Fruit fly (Drosophila melanogaster) whole organism, embryonic: ENCODE data around the gene sud1.

Experiments
- Atf3 ChIP-seq: fragments of 200-800 bp; sonication (Bioruptor generic); optimal IDR thresholded peaks from 3 replicates; lab custom pipeline; 2016; ENCODE audit warnings: missing biosample characterization, missing genetic modification characterization
- BtbVII ChIP-seq: fragments of 200-800 bp; sonication (Bioruptor generic); optimal IDR thresholded peaks from 3 replicates; lab custom pipeline; 2017; ENCODE audit warnings: missing biosample characterization, mild to moderate bottlenecking, missing genetic modification characterization
- Bteb2 ChIP-seq: fragments of 200-800 bp; sonication (Bioruptor generic); optimal IDR thresholded peaks from 2 replicates; lab custom pipeline; 2016; ENCODE audit warnings: missing biosample characterization, missing genetic modification characterization
- CG10267 ChIP-seq: fragments of 200-800 bp; sonication (Bioruptor generic); optimal IDR thresholded peaks from 2 replicates; lab custom pipeline; 2018; ENCODE audit warnings: missing biosample characterization, mild to moderate bottlenecking, missing genetic modification characterization, moderate library complexity
- CG10543 ChIP-seq: fragments of 200-800 bp; sonication (Bioruptor generic); optimal IDR thresholded peaks from 3 replicates; lab custom pipeline; 2017; ENCODE audit warnings: missing biosample characterization, mild to moderate bottlenecking, missing genetic modification characterization, moderate library complexity
- CG11504 ChIP-seq: fragments of 200-800 bp; sonication (Bioruptor generic); optimal IDR thresholded peaks from 3 replicates; lab custom pipeline; 2019; ENCODE audit warnings: missing biosample characterization, mild to moderate bottlenecking, missing genetic modification characterization, moderate library complexity
- CG11695 ChIP-seq: fragments of 200-800 bp; sonication (Bioruptor generic); IDR thresholded peaks from 3 replicates; pipeline ENCODE4 v1.3.6; 2022; ENCODE audit warnings: missing biosample characterization, missing genetic modification characterization
- CG11696 ChIP-seq: fragments of 200-800 bp; sonication (Bioruptor generic); IDR thresholded peaks from 2 replicates; pipeline ENCODE4 v1.3.6; 2022; ENCODE audit warnings: missing biosample characterization, missing genetic modification characterization
- CG12236 ChIP-seq: fragments of 200-800 bp; sonication (Bioruptor generic); optimal IDR thresholded peaks from 2 replicates; lab custom pipeline; 2016; ENCODE audit warnings: missing biosample characterization, missing genetic modification characterization
- CG14050 ChIP-seq: fragments of 200-800 bp; sonication (Bioruptor generic); IDR thresholded peaks from 3 replicates; pipeline ENCODE4 v1.3.6; 2022; ENCODE audit warnings: missing biosample characterization, missing genetic modification characterization
- CG15011 ChIP-seq: fragments of 200-800 bp; sonication (Bioruptor generic); optimal IDR thresholded peaks from 3 replicates; lab custom pipeline; 2018; ENCODE audit warnings: missing biosample characterization, mild to moderate bottlenecking, missing genetic modification characterization
- CG16779 ChIP-seq: fragments of 200-800 bp; sonication (Bioruptor generic); IDR thresholded peaks from 2 replicates; pipeline ENCODE4 v1.3.6; 2022; ENCODE audit warnings: missing biosample characterization, missing genetic modification characterization
- CG2116 ChIP-seq: fragments of 200-800 bp; sonication (Bioruptor generic); optimal IDR thresholded peaks from 3 replicates; lab custom pipeline; 2018; ENCODE audit warnings: missing biosample characterization, mild to moderate bottlenecking, missing genetic modification characterization
- CG2678 ChIP-seq: fragments of 200-800 bp; sonication (Bioruptor generic); optimal IDR thresholded peaks from 3 replicates; lab custom pipeline; 2019; ENCODE audit warnings: missing biosample characterization, mild to moderate bottlenecking, missing genetic modification characterization, moderate library complexity
- CG31365 ChIP-seq: fragments of 200-800 bp; sonication (Bioruptor generic); optimal IDR thresholded peaks from 2 replicates; lab custom pipeline; 2018; ENCODE audit warnings: missing biosample characterization, mild to moderate bottlenecking, missing genetic modification characterization
- CG31441 ChIP-seq: fragments of 200-800 bp; sonication (Bioruptor generic); IDR thresholded peaks from 2 replicates; pipeline ENCODE4 v1.3.6; 2022; ENCODE audit warnings: missing biosample characterization, missing genetic modification characterization
- CG3847 ChIP-seq: fragments of 200-800 bp; sonication (Bioruptor generic); IDR thresholded peaks from 2 replicates; pipeline ENCODE4 v1.3.6; 2022; ENCODE audit warnings: missing biosample characterization, missing genetic modification characterization
- CG4328 ChIP-seq: fragments of 200-800 bp; sonication (Bioruptor generic); optimal IDR thresholded peaks from 3 replicates; lab custom pipeline; 2017; ENCODE audit warnings: missing biosample characterization, missing genetic modification reagents, missing genetic modification characterization
- CG5180 ChIP-seq: fragments of 200-800 bp; sonication (Bioruptor generic); optimal IDR thresholded peaks from 3 replicates; lab custom pipeline; 2017; ENCODE audit warnings: missing biosample characterization, missing genetic modification characterization, mild to moderate bottlenecking, moderate library complexity, missing genetic modification reagents
- CG6813 ChIP-seq: fragments of 200-800 bp; sonication (Bioruptor generic); optimal IDR thresholded peaks from 2 replicates; lab custom pipeline; 2017; ENCODE audit warnings: missing biosample characterization, missing genetic modification characterization, mild to moderate bottlenecking, moderate library complexity, missing genetic modification reagents
- CG7372 ChIP-seq: fragments of 200-800 bp; sonication (Bioruptor generic); IDR thresholded peaks from 2 replicates; pipeline ENCODE4 v1.3.6; 2022; ENCODE audit warnings: missing biosample characterization, missing genetic modification characterization
- CG7987 ChIP-seq: fragments of 200-800 bp; sonication (Bioruptor generic); optimal IDR thresholded peaks from 2 replicates; lab custom pipeline; 2018; ENCODE audit warnings: missing biosample characterization, mild to moderate bottlenecking, missing genetic modification characterization, moderate library complexity
- CG8924 ChIP-seq: fragments of 200-800 bp; optimal IDR thresholded peaks from 3 replicates; lab custom pipeline; 2019; ENCODE audit warnings: missing biosample characterization, mild to moderate bottlenecking, missing genetic modification characterization, moderate library complexity
- Dll ChIP-seq: fragments of 200-800 bp; sonication (Bioruptor generic); IDR thresholded peaks from 4 replicates; pipeline ENCODE4 v1.3.6; 2022; ENCODE audit warnings: missing biosample characterization, missing genetic modification characterization; ENCODE audit not compliant: partially characterized antibody
- ERR ChIP-seq: fragments of 200-800 bp; sonication (Bioruptor generic); optimal IDR thresholded peaks from 2 replicates; lab custom pipeline; 2016; ENCODE audit warnings: missing biosample characterization, missing genetic modification characterization
- HLH54F ChIP-seq: fragments of 200-800 bp; sonication (Bioruptor generic); optimal IDR thresholded peaks from 3 replicates; lab custom pipeline; 2016; ENCODE audit warnings: missing biosample characterization, missing genetic modification characterization
- Hand ChIP-seq: fragments of 200-800 bp; sonication (Bioruptor generic); optimal IDR thresholded peaks from 2 replicates; lab custom pipeline; 2017; ENCODE audit warnings: mild to moderate bottlenecking, missing biosample characterization, missing genetic modification reagents, missing genetic modification characterization
- Hmx ChIP-seq: fragments of 200-800 bp; sonication (Bioruptor generic); optimal IDR thresholded peaks from 2 replicates; lab custom pipeline; 2016; ENCODE audit warnings: missing biosample characterization, missing genetic modification characterization
- MTF-1 ChIP-seq: fragments of 200-800 bp; sonication (Bioruptor generic); optimal IDR thresholded peaks from 2 replicates; lab custom pipeline; 2018; ENCODE audit warnings: missing biosample characterization, mild to moderate bottlenecking, missing genetic modification characterization, borderline replicate concordance
- NK7.1 ChIP-seq: fragments of 200-800 bp; sonication (Bioruptor generic); optimal IDR thresholded peaks from 3 replicates; lab custom pipeline; 2016; ENCODE audit warnings: missing biosample characterization, missing genetic modification characterization
- Nf-YA ChIP-seq: fragments of 200-800 bp; sonication (Bioruptor generic); IDR thresholded peaks from 2 replicates; pipeline ENCODE4 v1.3.6; 2022; ENCODE audit warnings: missing biosample characterization, missing genetic modification characterization
- Nf-YC ChIP-seq: fragments of 200-800 bp; optimal IDR thresholded peaks from 3 replicates; lab custom pipeline; 2019; ENCODE audit warnings: missing biosample characterization, mild to moderate bottlenecking, missing genetic modification characterization, moderate library complexity
- NfI ChIP-seq: fragments of 200-800 bp; sonication (Bioruptor generic); optimal IDR thresholded peaks from 3 replicates; lab custom pipeline; 2018; ENCODE audit warnings: missing biosample characterization, mild to moderate bottlenecking, missing genetic modification characterization, moderate library complexity
- Sox102F ChIP-seq: fragments of 200-800 bp; sonication (Bioruptor generic); optimal IDR thresholded peaks from 2 replicates; lab custom pipeline; 2018; ENCODE audit warnings: missing biosample characterization, mild to moderate bottlenecking, missing genetic modification characterization, moderate library complexity
- Ssrp ChIP-seq: fragments of 200-800 bp; sonication (Bioruptor generic); optimal IDR thresholded peaks from 2 replicates; lab custom pipeline; 2018; ENCODE audit warnings: missing biosample characterization, mild to moderate bottlenecking, missing genetic modification characterization, moderate library complexity
- cato ChIP-seq: fragments of 200-800 bp; sonication (Bioruptor generic); optimal IDR thresholded peaks from 2 replicates; lab custom pipeline; 2016; ENCODE audit warnings: missing biosample characterization, missing genetic modification characterization, borderline replicate concordance
- chinmo ChIP-seq: fragments of 200-800 bp; sonication (Bioruptor generic); IDR thresholded peaks from 4 replicates; pipeline ENCODE4 v1.3.6; 2022; ENCODE audit warnings: missing biosample characterization, missing genetic modification characterization; ENCODE audit not compliant: partially characterized antibody
- dpn ChIP-seq, 2 experiments: fragments of 200-800 bp; sonication (Bioruptor generic); optimal IDR thresholded peaks; 3 replicates each; lab custom pipeline; 2016; ENCODE audit warnings: missing biosample characterization in 2 of 2, missing genetic modification characterization in 2 of 2
- fd102C ChIP-seq: fragments of 200-800 bp; sonication (Bioruptor generic); optimal IDR thresholded peaks from 2 replicates; lab custom pipeline; 2018; ENCODE audit warnings: missing biosample characterization, mild to moderate bottlenecking, missing genetic modification characterization, moderate library complexity
- grn ChIP-seq: fragments of 200-800 bp; sonication (Bioruptor generic); optimal IDR thresholded peaks from 3 replicates; lab custom pipeline; 2017; ENCODE audit warnings: missing biosample characterization, missing genetic modification characterization
- gsb-n ChIP-seq: fragments of 200-800 bp; sonication (Bioruptor generic); optimal IDR thresholded peaks from 3 replicates; lab custom pipeline; 2018; ENCODE audit warnings: missing biosample characterization, mild to moderate bottlenecking, missing genetic modification characterization
- knrl ChIP-seq: fragments of 200-800 bp; sonication (Bioruptor generic); IDR thresholded peaks from 3 replicates; pipeline ENCODE4 v1.3.6; 2022; ENCODE audit warnings: missing biosample characterization, missing genetic modification characterization; ENCODE audit not compliant: partially characterized antibody
- lab ChIP-seq: fragments of 200-800 bp; sonication (Bioruptor generic); optimal IDR thresholded peaks from 3 replicates; lab custom pipeline; 2017; ENCODE audit warnings: missing biosample characterization, missing genetic modification characterization, mild to moderate bottlenecking, moderate library complexity, missing genetic modification reagents
- lmd ChIP-seq: fragments of 200-800 bp; sonication (Bioruptor generic); IDR thresholded peaks from 2 replicates; pipeline ENCODE4 v1.3.6; 2022; ENCODE audit warnings: missing biosample characterization, missing genetic modification characterization
- odd ChIP-seq: fragments of 200-800 bp; sonication (Bioruptor generic); optimal IDR thresholded peaks from 2 replicates; lab custom pipeline; 2017; ENCODE audit warnings: missing biosample characterization, mild to moderate bottlenecking, missing genetic modification characterization
- row ChIP-seq: fragments of 200-800 bp; sonication (Bioruptor generic); IDR thresholded peaks from 3 replicates; pipeline ENCODE4 v1.3.6; 2022; ENCODE audit warnings: missing biosample characterization, missing genetic modification characterization
- trh ChIP-seq: fragments of 200-800 bp; sonication (Bioruptor generic); optimal IDR thresholded peaks from 2 replicates; lab custom pipeline; 2016; ENCODE audit warnings: missing biosample characterization, missing genetic modification characterization
- unpg ChIP-seq: fragments of 200-800 bp; sonication (Bioruptor generic); optimal IDR thresholded peaks from 3 replicates; lab custom pipeline; 2018; ENCODE audit warnings: missing biosample characterization, mild to moderate bottlenecking, missing genetic modification characterization, moderate library complexity
- zf30C ChIP-seq: fragments of 200-800 bp; sonication (Bioruptor generic); optimal IDR thresholded peaks from 3 replicates; lab custom pipeline; 2018; ENCODE audit warnings: missing biosample characterization, mild to moderate bottlenecking, missing genetic modification characterization

sud1 gene

dm6 chr3R:24870389-24871048 is 47.1 kb downstream of the sud1 start, which contains the start of gene CycB3 (continued):
- TF ChIP-seq CG12236 = no peak
- no peak for TF ChIP-seq unpg
- TF ChIP-seq CG8924 (tag; lab: Kevin White, UChicago) = no peak
- peak; percentile 11 for TF ChIP-seq gsb-n
- no peak for TF ChIP-seq CG10543
- no peak for TF ChIP-seq CG11504 (tag; lab: Kevin White, UChicago)
- no peak for TF ChIP-seq lab (GFP tag; lab: Kevin White, UChicago)
- no peak for TF ChIP-seq cato (GFP tag; lab: Kevin White, UChicago)
- TF ChIP-seq NfI (GFP tag; lab: Kevin White, UChicago) = peak; percentile 46
- TF ChIP-seq CG6813 (GFP tag; lab: Kevin White, UChicago) = peak; percentile 39
- no peak for TF ChIP-seq Hmx (GFP tag; lab: Kevin White, UChicago)
- no peak for TF ChIP-seq CG16779 (GFP tag; lab: Robert Waterston, UW)
- TF ChIP-seq Hand (GFP tag; lab: Kevin White, UChicago) = no peak
- TF ChIP-seq CG31365 (tag; lab: Kevin White, UChicago) = no peak
- TF ChIP-seq CG2116 (GFP tag; lab: Kevin White, UChicago) = peak; percentile 99
- no peak for TF ChIP-seq BtbVII
- TF ChIP-seq Sox102F (GFP tag; lab: Kevin White, UChicago) = no peak
- no peak for TF ChIP-seq Dll
- peak in 1 of 2 experiments; percentile 2 for TF ChIP-seq dpn (GFP tag; optimal IDR thresholded peaks at IDR 0.05; lab: Kevin White, UChicago)
- no peak for TF ChIP-seq CG11695 (GFP tag; lab: Robert Waterston, UW)
- TF ChIP-seq ERR (GFP tag; lab: Kevin White, UChicago) = no peak
- no peak for TF ChIP-seq trh (GFP tag; lab: Kevin White, UChicago)
- peak; percentile 27; the same call in 1 of the 3 replicates for TF ChIP-seq knrl (GFP tag; lab: Robert Waterston, UW)
- peak; percentile 14 for TF ChIP-seq zf30C (GFP tag; lab: Kevin White, UChicago)
- no peak for TF ChIP-seq CG15011 (GFP tag; lab: Kevin White, UChicago)
- TF ChIP-seq Nf-YC (tag; lab: Kevin White, UChicago) = no peak
- TF ChIP-seq CG11696 (GFP tag; lab: Robert Waterston, UW) = no peak
- no peak for TF ChIP-seq CG7372
- peak; percentile 47 for TF ChIP-seq CG10267 (tag; lab: Kevin White, UChicago)
- TF ChIP-seq CG7987 (GFP tag; lab: Kevin White, UChicago) = peak; percentile 45
- TF ChIP-seq Atf3 (GFP tag; lab: Kevin White, UChicago) = no peak
- TF ChIP-seq CG4328 (GFP tag; lab: Kevin White, UChicago) = peak; percentile 50
- no peak for TF ChIP-seq CG5180 (GFP tag; lab: Kevin White, UChicago)
- TF ChIP-seq Nf-YA (GFP tag; lab: Robert Waterston, UW) = peak; percentile 21; the same call in 1 of the 2 replicates
- TF ChIP-seq Ssrp (tag; lab: Kevin White, UChicago) = no peak
- TF ChIP-seq fd102C (GFP tag; lab: Kevin White, UChicago) = no peak
- peak; percentile 63 for TF ChIP-seq MTF-1 (GFP tag; lab: Kevin White, UChicago)
- TF ChIP-seq HLH54F (GFP tag; lab: Kevin White, UChicago) = no peak
- TF ChIP-seq CG14050 = no peak
- TF ChIP-seq grn (GFP tag; lab: Kevin White, UChicago) = no peak
- no peak for TF ChIP-seq CG31441 (GFP tag; lab: Robert Waterston, UW)
- TF ChIP-seq odd = no peak
- peak; percentile 42 for TF ChIP-seq CG3847 (GFP tag; lab: Robert Waterston, UW)
- TF ChIP-seq Bteb2 (GFP tag; lab: Kevin White, UChicago) = no peak
- no peak for TF ChIP-seq CG2678 (tag; lab: Kevin White, UChicago)
- TF ChIP-seq NK7.1 = no peak
- peak; percentile 27; the same call in 1 of the 3 replicates for TF ChIP-seq row (GFP tag; lab: Robert Waterston, UW)
- TF ChIP-seq chinmo (GFP tag; lab: Robert Waterston, UW) = peak; percentile 62; the same call in 2 of the 4 replicates
- no peak for TF ChIP-seq lmd (GFP tag; lab: Robert Waterston, UW)
